Worm (Caenorhabditis elegans): ENCODE results near the gene smrc-1.

DNA sequence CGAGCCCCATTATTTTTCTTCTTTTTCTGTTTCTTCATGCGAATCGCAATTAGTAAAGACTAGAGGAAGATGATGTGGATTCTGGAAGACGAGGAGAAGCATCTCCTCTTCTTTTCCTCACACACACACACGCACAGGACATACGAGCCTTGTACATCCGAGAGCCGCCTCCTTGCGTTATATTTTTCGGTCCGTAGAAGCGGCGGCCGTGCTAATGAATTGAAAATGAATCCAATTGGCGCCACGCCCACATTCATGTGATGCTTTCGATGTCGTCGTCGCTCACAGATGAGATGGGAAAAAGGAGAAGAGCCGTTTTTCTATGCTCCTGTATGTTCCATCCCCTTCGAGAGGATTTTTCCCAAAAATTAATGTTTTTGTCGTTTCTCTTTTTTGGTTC is 39.3 kb upstream of the smrc-1 start:
- TF ChIP-seq ZK546.5 (tag; optimal IDR thresholded peaks at IDR 0.05), result no peak
- no peak for TF ChIP-seq mep-1 (tag; optimal IDR thresholded peaks at IDR 0.05)
- no peak for TF ChIP-seq egl-27 (tag; optimal IDR thresholded peaks at IDR 0.05)
- TF ChIP-seq nhr-76 (tag; optimal IDR thresholded peaks at IDR 0.05), result no peak
- no peak for TF ChIP-seq ces-1 (GFP tag; optimal IDR thresholded peaks at IDR 0.05)
- no peak for TF ChIP-seq nhr-41 (GFP tag; IDR thresholded peaks at IDR 0.05)
- TF ChIP-seq ama-1 (optimal IDR thresholded peaks at IDR 0.05), result no peak
- no peak for TF ChIP-seq Y105C5A.15 (GFP tag; IDR thresholded peaks at IDR 0.05)
- no peak for TF ChIP-seq aly-2 (tag; optimal IDR thresholded peaks at IDR 0.05)
